Fruit fly (Drosophila melanogaster) whole organism, adult: ENCODE data around the gene CG13658.

Source experiments
- CG14711 ChIP-seq: fragments of 200-800 bp; sonication (Bioruptor generic); optimal IDR thresholded peaks from 2 replicates; lab custom pipeline; 2018; ENCODE audit warnings: missing biosample characterization, mild to moderate bottlenecking, missing genetic modification characterization, moderate library complexity
- CG7101 ChIP-seq: fragments of 200-800 bp; sonication (Bioruptor generic); optimal IDR thresholded peaks from 2 replicates; lab custom pipeline; 2018; ENCODE audit warnings: missing biosample characterization, mild to moderate bottlenecking, missing genetic modification characterization, moderate library complexity
- Clk ChIP-seq: fragments of 200-800 bp; sonication (Bioruptor generic); optimal IDR thresholded peaks from 2 replicates; lab custom pipeline; 2017; ENCODE audit warnings: missing biosample characterization, missing genetic modification characterization
- Crg-1 ChIP-seq: fragments of 200-800 bp; sonication (Bioruptor generic); optimal IDR thresholded peaks from 2 replicates; lab custom pipeline; 2016; ENCODE audit warnings: missing biosample characterization, missing genetic modification characterization
- Hr96 ChIP-seq: fragments of 200-800 bp; sonication (Bioruptor generic); optimal IDR thresholded peaks from 2 replicates; lab custom pipeline; 2016; ENCODE audit warnings: missing biosample characterization, missing genetic modification characterization
- cic ChIP-seq: fragments of 200-800 bp; sonication (Bioruptor generic); optimal IDR thresholded peaks from 2 replicates; lab custom pipeline; 2017; ENCODE audit warnings: missing biosample characterization, mild to moderate bottlenecking, missing genetic modification characterization, moderate library complexity
- cnc ChIP-seq, 2 experiments: fragments of >200 bp; optimal IDR thresholded peaks; 2 replicates each; lab custom pipeline; 2017
- kay ChIP-seq: fragments of 200-800 bp; sonication (Bioruptor generic); peaks from one replicate; lab custom pipeline; 2016; ENCODE audit warnings: missing biosample characterization, missing genetic modification characterization, borderline replicate concordance

- TF ChIP-seq CG7101 (tag; lab: Kevin White, UChicago): no peak
- TF ChIP-seq cic (GFP tag; lab: Kevin White, UChicago): peak; percentile 73
- no peak for TF ChIP-seq Hr96 (GFP tag; lab: Kevin White, UChicago)
- TF ChIP-seq kay: peak; percentile 95
- peak; percentile 54 to 91 for TF ChIP-seq cnc (optimal IDR thresholded peaks at IDR 0.05; lab: Kevin White, UChicago)
- no peak for TF ChIP-seq Crg-1 (GFP tag; lab: Kevin White, UChicago)
- no peak for TF ChIP-seq Clk
- no peak for TF ChIP-seq CG14711 (tag; lab: Kevin White, UChicago)
Measured at dm6 chr3R:25305822-25306544, 18.7 kb downstream of the CG13658 start.
